Worm (Caenorhabditis elegans) whole organism, L2 larva: Measurements from ENCODE around the gene fbxa-164.

Experiments
- F13H6.1 ChIP-seq: sonication (generic microtip); optimal IDR thresholded peaks from 2 replicates; lab custom pipeline; 2016; ENCODE audit warnings: missing genetic modification characterization, missing compliant biosample characterization
- R02D3.7 ChIP-seq: fragments of 150-350 bp; optimal IDR thresholded peaks from 2 replicates; lab custom pipeline; 2014; ENCODE audit warnings: missing biosample characterization, missing genetic modification characterization
- alr-1 ChIP-seq: fragments of 150-350 bp; optimal IDR thresholded peaks from 2 replicates; lab custom pipeline; 2014; ENCODE audit warnings: missing biosample characterization, missing genetic modification characterization
- aly-2 ChIP-seq: fragments of 150-350 bp; optimal IDR thresholded peaks from 2 replicates; lab custom pipeline; 2014; ENCODE audit warnings: missing biosample characterization, missing genetic modification characterization
- blmp-1 ChIP-seq: sonication (generic microtip); optimal IDR thresholded peaks from 2 replicates; lab custom pipeline; 2017; ENCODE audit warnings: missing genetic modification characterization, mild to moderate bottlenecking, missing compliant biosample characterization, antibody characterized with exemption, moderate library complexity; ENCODE audit not compliant: insufficient read depth
- ceh-16 ChIP-seq: fragments of 150-350 bp; optimal IDR thresholded peaks from 2 replicates; lab custom pipeline; 2014; ENCODE audit warnings: missing biosample characterization, missing genetic modification characterization
- ceh-82 ChIP-seq: fragments of 150-350 bp; optimal IDR thresholded peaks from 2 replicates; lab custom pipeline; 2014; ENCODE audit warnings: missing biosample characterization, missing genetic modification characterization
- crh-2 ChIP-seq: sonication (generic microtip); optimal IDR thresholded peaks from 2 replicates; lab custom pipeline; 2017; ENCODE audit warnings: missing biosample characterization, missing genetic modification characterization
- dmd-4 ChIP-seq: sonication (generic microtip); optimal IDR thresholded peaks from 2 replicates; lab custom pipeline; 2017; ENCODE audit warnings: missing biosample characterization, missing genetic modification characterization
- egl-27 ChIP-seq: sonication (generic microtip); optimal IDR thresholded peaks from 3 replicates; lab custom pipeline; 2017; ENCODE audit warnings: missing biosample characterization, missing genetic modification reagents, missing genetic modification characterization
- elt-3 ChIP-seq: sonication (generic microtip); optimal IDR thresholded peaks from 2 replicates; lab custom pipeline; 2017; ENCODE audit warnings: missing biosample characterization, missing genetic modification characterization
- fos-1 ChIP-seq: fragments of 150-350 bp; optimal IDR thresholded peaks from 2 replicates; lab custom pipeline; 2014; ENCODE audit warnings: missing biosample characterization, missing genetic modification characterization
- gmeb-1 ChIP-seq: fragments of 150-350 bp; optimal IDR thresholded peaks from 2 replicates; lab custom pipeline; 2014; ENCODE audit warnings: missing biosample characterization, missing genetic modification characterization
- lin-11 ChIP-seq: fragments of 150-350 bp; sonication (generic microtip); optimal IDR thresholded peaks from 2 replicates; lab custom pipeline; 2014; ENCODE audit warnings: missing biosample characterization, missing genetic modification characterization, inconsistent platforms, mixed read lengths
- lin-39 ChIP-seq: fragments of 150-350 bp; optimal IDR thresholded peaks from 2 replicates; lab custom pipeline; 2014; ENCODE audit warnings: missing biosample characterization, missing genetic modification reagents, missing genetic modification characterization
- lsy-2 ChIP-seq, 2 experiments: fragments of 150-350 bp in 1 of 2; sonication (generic microtip) in 1 of 2; optimal IDR thresholded peaks; 2 replicates each; lab custom pipeline; 2014 to 2017; ENCODE audit warnings: missing biosample characterization in 2 of 2, missing genetic modification characterization in 2 of 2
- mab-5 ChIP-seq: fragments of 150-350 bp; optimal IDR thresholded peaks from 2 replicates; lab custom pipeline; 2014; ENCODE audit warnings: missing biosample characterization, missing genetic modification characterization
- mbf-1 ChIP-seq: sonication (generic microtip); optimal IDR thresholded peaks from 2 replicates; lab custom pipeline; 2017; ENCODE audit warnings: missing biosample characterization, missing genetic modification characterization
- mdl-1 ChIP-seq, 2 experiments: fragments of 150-350 bp in 1 of 2; sonication (generic microtip) in 1 of 2; optimal IDR thresholded peaks; 2 replicates each; lab custom pipeline; 2017; ENCODE audit warnings: missing biosample characterization in 2 of 2, missing genetic modification characterization in 2 of 2
- nhr-10 ChIP-seq: sonication (generic microtip); optimal IDR thresholded peaks from 2 replicates; lab custom pipeline; 2017; ENCODE audit warnings: missing biosample characterization, missing genetic modification characterization
- nhr-11 ChIP-seq: fragments of 150-350 bp; optimal IDR thresholded peaks from 2 replicates; lab custom pipeline; 2014; ENCODE audit warnings: missing biosample characterization, missing genetic modification characterization
- nhr-12 ChIP-seq: fragments of 150-350 bp; optimal IDR thresholded peaks from 2 replicates; lab custom pipeline; 2014; ENCODE audit warnings: missing biosample characterization, missing genetic modification characterization
- nhr-129 ChIP-seq: fragments of 150-350 bp; optimal IDR thresholded peaks from 2 replicates; lab custom pipeline; 2014; ENCODE audit warnings: missing biosample characterization, missing genetic modification characterization
- nhr-21 ChIP-seq: fragments of 150-350 bp; optimal IDR thresholded peaks from 2 replicates; lab custom pipeline; 2014; ENCODE audit warnings: missing biosample characterization, missing genetic modification characterization
- nhr-23 ChIP-seq: fragments of 150-350 bp; optimal IDR thresholded peaks from 2 replicates; lab custom pipeline; 2014; ENCODE audit warnings: missing biosample characterization, missing genetic modification reagents, missing genetic modification characterization
- nhr-77 ChIP-seq: fragments of 150-350 bp; optimal IDR thresholded peaks from 2 replicates; lab custom pipeline; 2014; ENCODE audit warnings: missing biosample characterization, missing genetic modification characterization
- peb-1 ChIP-seq: fragments of 150-350 bp; optimal IDR thresholded peaks from 2 replicates; lab custom pipeline; 2014; ENCODE audit warnings: missing biosample characterization, missing genetic modification characterization
- skn-1 ChIP-seq: sonication (generic microtip); optimal IDR thresholded peaks from 2 replicates; lab custom pipeline; 2017; ENCODE audit warnings: missing biosample characterization, missing genetic modification characterization
- sma-3 ChIP-seq: sonication (generic microtip); optimal IDR thresholded peaks from 2 replicates; lab custom pipeline; 2016; ENCODE audit warnings: missing genetic modification reagents, missing genetic modification characterization, missing compliant biosample characterization
- unc-39 ChIP-seq: fragments of 150-350 bp; optimal IDR thresholded peaks from 2 replicates; lab custom pipeline; 2014; ENCODE audit warnings: missing biosample characterization, missing genetic modification characterization
- unc-62 ChIP-seq: fragments of 150-350 bp; optimal IDR thresholded peaks from 2 replicates; lab custom pipeline; 2014; ENCODE audit warnings: missing biosample characterization, missing genetic modification reagents, missing genetic modification characterization
- zag-1 ChIP-seq: fragments of 150-350 bp; optimal IDR thresholded peaks from 2 replicates; lab custom pipeline; 2014; ENCODE audit warnings: missing biosample characterization, missing genetic modification characterization
- ztf-11 ChIP-seq: sonication (generic microtip); optimal IDR thresholded peaks from 2 replicates; lab custom pipeline; 2017; ENCODE audit warnings: missing biosample characterization, missing genetic modification characterization

fbxa-164 gene

DNA sequence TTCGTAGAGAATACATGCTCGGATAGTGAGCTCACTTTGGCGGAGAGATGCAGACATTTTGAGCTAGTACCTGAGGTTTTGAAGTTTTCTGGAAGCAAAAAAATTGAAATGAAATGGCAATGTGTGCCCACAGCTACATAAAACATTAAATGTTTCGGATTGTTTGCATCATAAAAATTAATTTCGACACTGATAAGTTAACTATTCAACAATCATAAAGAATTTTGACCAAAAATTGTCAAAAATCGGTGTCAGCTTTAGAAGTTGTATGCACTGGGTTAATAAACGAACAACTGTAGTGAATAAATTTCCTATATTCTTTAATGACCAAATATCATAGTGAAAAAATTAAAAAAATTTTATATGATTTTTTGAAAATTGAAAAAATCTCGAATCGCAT, 5.1 kb upstream of the fbxa-164 start, which contains the start of gene fbxa-166:
fbxa-166 (minus strand) TSS at position 101 of the 400 bp plus-strand sequence.
- TF ChIP-seq nhr-10 (tag; lab: Kevin White, UChicago) (no peak), ceh-16 (tag; lab: Kevin White, UChicago) (no peak), lin-11 (tag; lab: Kevin White, UChicago) (no peak), nhr-12 (tag; lab: Kevin White, UChicago) (no peak), nhr-23 (tag; lab: Kevin White, UChicago) (no peak), alr-1 (tag; lab: Kevin White, UChicago) (no peak), lsy-2 (tag; optimal IDR thresholded peaks at IDR 0.05; lab: Kevin White, UChicago) (no peak), fos-1 (tag; lab: Kevin White, UChicago) (no peak), mab-5 (no peak), dmd-4 (tag; lab: Kevin White, UChicago) (no peak), blmp-1 (tag; lab: Kevin White, UChicago) (no peak), unc-62 (GFP tag; lab: Kevin White, UChicago) (no peak), R02D3.7 (tag; lab: Kevin White, UChicago) (no peak), nhr-77 (tag; lab: Kevin White, UChicago) (no peak), aly-2 (tag; lab: Kevin White, UChicago) (no peak), egl-27 (tag; lab: Kevin White, UChicago) (no peak)

DNA sequence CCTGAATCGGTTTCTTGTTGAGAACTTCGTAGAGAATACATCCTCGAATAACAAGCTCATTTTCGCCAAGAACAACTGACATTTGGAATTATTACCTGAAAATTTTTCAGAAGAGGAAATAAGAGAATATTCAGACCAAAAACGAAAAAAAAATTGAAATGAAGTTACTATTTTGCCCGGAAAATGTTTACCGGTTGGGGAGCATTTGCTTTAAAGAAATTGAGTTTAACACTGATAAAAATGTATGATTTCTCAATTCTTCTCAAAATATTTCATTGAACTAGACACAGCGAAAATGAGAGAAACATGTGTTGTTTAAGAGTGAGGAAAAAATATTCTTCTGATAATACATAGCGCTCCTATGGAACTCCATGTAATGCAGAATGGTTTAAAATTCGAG, 2.5 kb upstream of the fbxa-164 start, which contains the start of gene fbxa-165:
fbxa-165 (minus strand) TSS at position 101 of the 400 bp plus-strand sequence.
- TF ChIP-seq nhr-129 (tag; lab: Kevin White, UChicago) (no peak), nhr-77 (tag; lab: Kevin White, UChicago) (no peak), nhr-12 (tag; lab: Kevin White, UChicago) (no peak), nhr-10 (tag; lab: Kevin White, UChicago) (no peak), egl-27 (tag; lab: Kevin White, UChicago) (no peak), R02D3.7 (tag; lab: Kevin White, UChicago) (no peak), mdl-1 (tag; optimal IDR thresholded peaks at IDR 0.05; lab: Kevin White, UChicago) (no peak), lin-39 (tag; lab: Kevin White, UChicago) (no peak), nhr-21 (tag; lab: Kevin White, UChicago) (no peak), ceh-16 (tag; lab: Kevin White, UChicago) (no peak), aly-2 (tag; lab: Kevin White, UChicago) (no peak), peb-1 (no peak), nhr-23 (tag; lab: Kevin White, UChicago) (no peak), elt-3 (tag; lab: Kevin White, UChicago) (no peak), blmp-1 (tag; lab: Kevin White, UChicago) (no peak), sma-3 (GFP tag; lab: Kevin White, UChicago) (no peak), zag-1 (tag; lab: Kevin White, UChicago) (no peak), mab-5 (no peak), skn-1 (tag; lab: Kevin White, UChicago) (no peak)

DNA sequence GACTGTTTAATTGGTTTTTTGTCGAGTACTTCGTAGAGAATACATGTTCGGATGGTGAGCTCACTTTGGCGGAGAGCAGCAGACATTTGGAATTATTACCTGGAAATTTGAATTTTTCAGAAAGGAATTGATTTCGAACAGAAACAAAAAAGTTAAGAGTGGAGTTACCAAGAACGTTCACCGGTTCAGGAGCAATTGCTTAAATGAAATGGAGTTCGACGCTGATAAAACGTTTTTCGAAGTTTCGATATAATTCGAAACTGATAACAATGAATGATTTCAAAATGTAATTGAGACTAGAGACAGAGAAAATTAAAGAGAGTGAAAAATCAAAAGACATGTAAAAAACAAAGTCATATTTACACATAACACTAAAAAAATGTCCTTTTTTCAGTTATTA, 3.2 kb downstream of the fbxa-164 start, which contains the start of gene fbxa-163:
fbxa-163 (minus strand) TSS at position 101 of the 400 bp plus-strand sequence.
- TF ChIP-seq dmd-4 (tag; lab: Kevin White, UChicago) (no peak), ceh-16 (tag; lab: Kevin White, UChicago) (no peak)

DNA sequence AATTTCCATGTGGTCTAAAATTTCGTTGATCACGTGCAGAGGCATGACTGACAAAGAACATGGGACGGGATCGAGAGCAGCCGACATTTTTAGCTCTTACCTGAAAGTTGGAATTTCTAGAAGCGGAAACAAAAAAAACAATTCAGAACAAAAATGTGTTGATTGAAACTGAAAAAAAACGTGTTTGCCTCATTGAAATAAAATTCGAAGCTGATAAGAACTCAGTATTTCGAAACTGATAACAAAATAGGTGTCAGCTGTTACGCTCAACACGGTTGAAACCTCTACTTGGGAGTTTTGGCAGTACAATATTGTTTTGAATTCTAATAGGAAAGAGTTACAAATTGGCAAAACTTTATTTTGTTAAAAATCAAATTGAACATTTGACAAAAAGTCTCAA, 5.0 kb downstream of the fbxa-164 start:
- no peak for TF ChIP-seq skn-1 (tag; lab: Kevin White, UChicago)
- peak; percentile 59 for TF ChIP-seq fos-1 (tag; lab: Kevin White, UChicago)
- TF ChIP-seq egl-27 (tag; lab: Kevin White, UChicago) = no peak
- TF ChIP-seq crh-2 (tag; lab: Kevin White, UChicago) = peak; percentile 3
- no peak for TF ChIP-seq nhr-12 (tag; lab: Kevin White, UChicago)
- no peak for TF ChIP-seq unc-39 (tag; lab: Kevin White, UChicago)
- TF ChIP-seq ceh-82 (tag; lab: Kevin White, UChicago) = no peak
- no peak for TF ChIP-seq aly-2 (tag; lab: Kevin White, UChicago)
- no peak for TF ChIP-seq mbf-1 (tag; lab: Kevin White, UChicago)
- no peak for TF ChIP-seq nhr-21 (tag; lab: Kevin White, UChicago)
- TF ChIP-seq F13H6.1 (tag; lab: Kevin White, UChicago) = no peak
- TF ChIP-seq nhr-23 (tag; lab: Kevin White, UChicago) = no peak

DNA sequence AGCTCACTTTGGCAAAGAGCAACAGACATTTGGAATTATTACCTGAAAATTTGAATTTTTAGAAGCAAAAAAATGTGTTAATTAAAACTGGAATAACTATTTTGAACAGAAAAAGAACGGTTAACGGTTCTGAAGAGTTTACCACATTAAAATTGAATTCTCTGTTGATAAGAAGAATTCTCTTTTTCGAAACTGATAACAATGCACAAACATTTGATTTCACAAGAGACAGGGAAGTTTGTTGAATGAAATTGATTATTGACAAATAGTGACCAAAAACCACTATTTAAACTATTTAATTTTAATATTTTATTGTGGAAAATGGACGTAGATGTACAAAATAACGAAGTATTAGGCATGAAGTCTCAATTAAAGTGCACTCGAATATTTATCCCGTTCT, 6.3 kb downstream of the fbxa-164 start:
- TF ChIP-seq dmd-4 (tag; lab: Kevin White, UChicago) (no peak), gmeb-1 (no peak), elt-3 (tag; lab: Kevin White, UChicago) (no peak), ztf-11 (tag; lab: Kevin White, UChicago) (no peak), mbf-1 (tag; lab: Kevin White, UChicago) (no peak), nhr-11 (no peak), lin-39 (tag; lab: Kevin White, UChicago) (no peak), fos-1 (tag; lab: Kevin White, UChicago) (peak; percentile 71), skn-1 (tag; lab: Kevin White, UChicago) (no peak)
